Fruit fly (Drosophila melanogaster) whole organism, wandering third instar larva: ENCODE data around the gene crc.

Experiments used
- CG32264 ChIP-seq: fragments of 200-800 bp; sonication (Bioruptor generic); optimal IDR thresholded peaks from 2 replicates; lab custom pipeline; 2016; ENCODE audit warnings: missing biosample characterization, missing genetic modification characterization
- CG9705 ChIP-seq: fragments of 200-800 bp; sonication (Bioruptor generic); optimal IDR thresholded peaks from 2 replicates; lab custom pipeline; 2018; ENCODE audit warnings: missing biosample characterization, mild to moderate bottlenecking, missing genetic modification characterization
- Mio ChIP-seq: sonication (Bioruptor generic); optimal IDR thresholded peaks from 2 replicates; lab custom pipeline; 2016; ENCODE audit warnings: missing biosample characterization, missing genetic modification characterization
- Myc ChIP-seq: fragments of >200 bp; optimal IDR thresholded peaks from 2 replicates; lab custom pipeline; 2017
- N ChIP-seq: fragments of >200 bp; optimal IDR thresholded peaks from 2 replicates; lab custom pipeline; 2018; ENCODE audit warnings: missing biosample characterization, missing external identifiers, missing genetic modification characterization
- Rel ChIP-seq, 2 experiments: fragments of 200-800 bp; sonication (Bioruptor generic) in 1 of 2; optimal IDR thresholded peaks; 2 replicates in 1 of 2; 3 replicates in 1 of 2; lab custom pipeline; 2016 to 2019; ENCODE audit warnings: mild to moderate bottlenecking in 2 of 2, missing biosample characterization in 2 of 2, missing genetic modification characterization in 2 of 2, moderate library complexity in 1 of 2
- Sp1 ChIP-seq: fragments of 200-800 bp; sonication (Bioruptor generic); optimal IDR thresholded peaks from 3 replicates; lab custom pipeline; 2019; ENCODE audit warnings: missing biosample characterization, mild to moderate bottlenecking, missing genetic modification characterization, moderate library complexity
- Vsx2 ChIP-seq: fragments of 200-300, 225-300 bp; sonication (Bioruptor generic); optimal IDR thresholded peaks from 2 replicates; lab custom pipeline; 2018; ENCODE audit warnings: missing biosample characterization, missing genetic modification characterization; ENCODE audit not compliant: partially characterized antibody
- brk ChIP-seq: fragments of 200-800 bp; sonication (Bioruptor generic); optimal IDR thresholded peaks from 2 replicates; lab custom pipeline; 2016; ENCODE audit warnings: missing biosample characterization, mild to moderate bottlenecking, missing genetic modification characterization
- h ChIP-seq: fragments of 200-800 bp; sonication (Bioruptor generic); optimal IDR thresholded peaks from 3 replicates; lab custom pipeline; 2016; ENCODE audit warnings: missing biosample characterization, mild to moderate bottlenecking, missing genetic modification characterization
- jim ChIP-seq: fragments of 175-275, 200-325 bp; sonication (Bioruptor generic); optimal IDR thresholded peaks from 2 replicates; lab custom pipeline; 2016; ENCODE audit warnings: missing biosample characterization, mild to moderate bottlenecking, missing genetic modification characterization
- pan ChIP-seq: fragments of >200 bp; optimal IDR thresholded peaks from 2 replicates; lab custom pipeline; 2017
- psq ChIP-seq: fragments of 200-800 bp; sonication (Bioruptor generic); optimal IDR thresholded peaks from 3 replicates; lab custom pipeline; 2017; ENCODE audit warnings: missing biosample characterization, mild to moderate bottlenecking, missing genetic modification characterization, moderate library complexity
- sage ChIP-seq: fragments of 200-800 bp; sonication (Bioruptor generic); optimal IDR thresholded peaks from 2 replicates; lab custom pipeline; 2016; ENCODE audit warnings: missing biosample characterization, mild to moderate bottlenecking, missing genetic modification characterization
- sv ChIP-seq: fragments of 200-800 bp; sonication (Bioruptor generic); optimal IDR thresholded peaks from 3 replicates; lab custom pipeline; 2016; ENCODE audit warnings: missing biosample characterization, missing genetic modification characterization
- tai ChIP-seq: sonication (Bioruptor generic); optimal IDR thresholded peaks from 2 replicates; lab custom pipeline; 2016; ENCODE audit warnings: missing biosample characterization, missing genetic modification characterization
- usp ChIP-seq: fragments of >200 bp; optimal IDR thresholded peaks from 2 replicates; lab custom pipeline; 2017; ENCODE audit warnings: missing biosample characterization, missing genetic modification characterization
- woc ChIP-seq: sonication (Bioruptor generic); optimal IDR thresholded peaks from 2 replicates; lab custom pipeline; 2016; ENCODE audit warnings: missing biosample characterization, mild to moderate bottlenecking, missing genetic modification characterization

crc gene

DNA sequence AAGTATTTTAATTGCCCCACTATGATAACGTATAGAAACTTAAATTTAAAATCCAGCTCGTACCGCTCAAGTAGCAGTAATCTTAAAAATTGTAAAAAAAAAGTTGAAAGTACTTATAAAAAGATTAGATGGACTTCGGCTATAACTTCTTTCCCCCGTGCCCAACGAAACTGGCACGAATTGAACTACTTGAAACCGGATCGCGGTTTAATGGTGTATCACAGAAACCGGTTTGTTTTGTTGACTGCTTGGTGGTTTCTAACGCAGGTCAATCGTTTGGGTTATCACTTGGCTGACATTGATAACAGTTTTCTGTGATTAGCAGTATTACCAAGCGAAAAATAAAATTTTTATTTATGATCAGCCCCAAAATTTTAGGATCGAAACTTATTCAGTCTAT lies 56.6 kb downstream of the crc start:
- TF ChIP-seq Myc (lab: Kevin White, UChicago) = no peak
- TF ChIP-seq usp (GFP tag; lab: Kevin White, UChicago) = no peak
- TF ChIP-seq Rel (GFP tag; optimal IDR thresholded peaks at IDR 0.05; lab: Kevin White, UChicago) = no peak
- no peak for TF ChIP-seq Rel (tag; optimal IDR thresholded peaks at IDR 0.05; lab: Kevin White, UChicago)
- no peak for TF ChIP-seq woc
- no peak for TF ChIP-seq jim
- TF ChIP-seq sage (GFP tag; lab: Kevin White, UChicago) = no peak
- TF ChIP-seq psq (GFP tag; lab: Kevin White, UChicago) = no peak
- no peak for TF ChIP-seq sv
- no peak for TF ChIP-seq CG32264 (GFP tag; lab: Kevin White, UChicago)
- no peak for TF ChIP-seq brk (GFP tag; lab: Kevin White, UChicago)
- TF ChIP-seq N (GFP tag; lab: Kevin White, UChicago) = no peak
- no peak for TF ChIP-seq Sp1 (GFP tag; lab: Kevin White, UChicago)
- TF ChIP-seq Mio (GFP tag; lab: Kevin White, UChicago) = no peak
- no peak for TF ChIP-seq CG9705 (GFP tag; lab: Kevin White, UChicago)
- no peak for TF ChIP-seq Vsx2 (GFP tag; lab: Kevin White, UChicago)
- TF ChIP-seq pan (lab: Kevin White, UChicago) = no peak
- no peak for TF ChIP-seq h
- no peak for TF ChIP-seq tai (GFP tag; lab: Kevin White, UChicago)
